Worm (Caenorhabditis elegans): ENCODE data around the gene rabx-5.
A peak's percentile ranks its signal among the peaks of the same experiment; 100 is the strongest.

rabx-5 gene

ce11 chrIII:10632590-10633402 lies 27.6 kb downstream of the rabx-5 start, which contains the start of gene Y39A1A.10:
Gene Y39A1A.10 (plus strand): TSS chrIII:10632728.
- TF ChIP-seq skn-1 (tag; optimal IDR thresholded peaks at IDR 0.05) (no peak), ets-5 (GFP tag; IDR thresholded peaks at IDR 0.05) (no peak), nhr-20 (tag; optimal IDR thresholded peaks at IDR 0.05) (peak; percentile 9), zag-1 (tag; optimal IDR thresholded peaks at IDR 0.05) (no peak), jun-1 (tag; optimal IDR thresholded peaks at IDR 0.05) (peak; percentile 26), nhr-84 (tag; optimal IDR thresholded peaks at IDR 0.05) (no peak), lin-39 (tag; optimal IDR thresholded peaks at IDR 0.05) (no peak), lin-15B (tag; optimal IDR thresholded peaks at IDR 0.05) (no peak), nhr-85 (tag) (peak; percentile 86), ceh-8 (GFP tag; optimal IDR thresholded peaks at IDR 0.05) (peak; percentile 89), nhr-47 (tag; optimal IDR thresholded peaks at IDR 0.05) (no peak), snu-23 (GFP tag; optimal IDR thresholded peaks at IDR 0.05) (peak; percentile 24), lin-14 (GFP tag; optimal IDR thresholded peaks at IDR 0.05) (peak; percentile 72), C34B4.2 (tag; optimal IDR thresholded peaks at IDR 0.05) (no peak), aha-1 (tag; optimal IDR thresholded peaks at IDR 0.05) (no peak), lin-13 (GFP tag; optimal IDR thresholded peaks at IDR 0.05) (no peak), rnt-1 (tag; optimal IDR thresholded peaks at IDR 0.05) (peak; percentile 10), mep-1 (tag; optimal IDR thresholded peaks at IDR 0.05) (no peak), F16B12.6 (tag; optimal IDR thresholded peaks at IDR 0.05) (no peak), ztf-4 (tag; optimal IDR thresholded peaks at IDR 0.05) (peak; percentile 24), mdl-1 (tag; optimal IDR thresholded peaks at IDR 0.05) (no peak), efl-3 (GFP tag; optimal IDR thresholded peaks at IDR 0.05) (no peak), ces-1 (GFP tag; optimal IDR thresholded peaks at IDR 0.05) (no peak), C04F5.9 (tag; optimal IDR thresholded peaks at IDR 0.05) (no peak), nhr-71 (tag; optimal IDR thresholded peaks at IDR 0.05) (peak; percentile 52), nhr-19 (GFP tag; conservative IDR thresholded peaks at IDR 0.05) (0 out of 2 replicates have a peak, but pooled peaks have one; percentile 7), unc-98 (GFP tag; IDR thresholded peaks at IDR 0.05) (no peak), blmp-1 (tag; optimal IDR thresholded peaks at IDR 0.05) (peak; percentile 37), elt-3 (tag; optimal IDR thresholded peaks at IDR 0.05) (peak in 1 of 6 experiments; percentile 0), fkh-8 (tag; optimal IDR thresholded peaks at IDR 0.05) (peak; percentile 38), efl-1 (optimal IDR thresholded peaks at IDR 0.05) (no peak), efl-1 (GFP tag; optimal IDR thresholded peaks at IDR 0.05 in 1 of 2) (peak in 1 of 2 experiments; percentile 57), tbx-2 (tag; optimal IDR thresholded peaks at IDR 0.05) (no peak)

DNA sequence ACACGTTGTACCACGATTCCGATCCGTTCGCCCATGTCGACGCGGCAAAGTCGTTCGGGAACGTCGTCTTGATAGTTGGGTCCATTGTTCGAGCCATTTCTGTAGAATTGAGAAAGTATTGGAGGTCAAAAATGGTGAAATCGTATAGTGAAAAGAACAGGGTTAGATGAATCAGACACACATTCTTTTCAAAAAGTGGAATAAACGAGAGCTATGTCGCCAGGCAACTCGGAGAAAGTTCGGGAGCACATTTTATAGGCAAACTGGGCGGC lies 28.2 kb downstream of the rabx-5 start, which contains the start of gene Y39A1A.9:
Y39A1A.9 (minus strand) TSS at position 99 of the 272 bp plus-strand sequence.
- TF ChIP-seq nhr-28 (tag; optimal IDR thresholded peaks at IDR 0.05) = no peak
- no peak for TF ChIP-seq ztf-4 (tag; optimal IDR thresholded peaks at IDR 0.05)
- no peak for TF ChIP-seq fkh-4 (tag; optimal IDR thresholded peaks at IDR 0.05; ENCODE audit: borderline replicate concordance)
- TF ChIP-seq unc-86 (tag; optimal IDR thresholded peaks at IDR 0.05) = no peak
- no peak for TF ChIP-seq pax-3 (tag; optimal IDR thresholded peaks at IDR 0.05)
- no peak for TF ChIP-seq lir-3 (tag; optimal IDR thresholded peaks at IDR 0.05; ENCODE audit: poor library complexity)
- no peak for TF ChIP-seq ama-1 (optimal IDR thresholded peaks at IDR 0.05)
- TF ChIP-seq Y116A8C.19 (tag; optimal IDR thresholded peaks at IDR 0.05; ENCODE audit: borderline replicate concordance) = no peak
- no peak for TF ChIP-seq zip-4 (GFP tag; optimal IDR thresholded peaks at IDR 0.05)
- TF ChIP-seq lin-39 (tag; optimal IDR thresholded peaks at IDR 0.05) = no peak
- TF ChIP-seq C04F5.9 (tag; optimal IDR thresholded peaks at IDR 0.05) = no peak
